Worm (Caenorhabditis elegans): ENCODE results near the gene sfxn-2.

The sfxn-2 gene

ce11 chrX:7994486-7994885 is 36.4 kb upstream of the sfxn-2 start:
- no peak for TF ChIP-seq skn-1 (tag; optimal IDR thresholded peaks at IDR 0.05)

- TF ChIP-seq efl-1 (optimal IDR thresholded peaks at IDR 0.05) (no peak), efl-1 (GFP tag; optimal IDR thresholded peaks at IDR 0.05 in 1 of 2) (peak in 1 of 2 experiments; percentile 33), nhr-11 (tag; optimal IDR thresholded peaks at IDR 0.05) (no peak), pqm-1 (tag; optimal IDR thresholded peaks at IDR 0.05) (no peak), C34B4.2 (tag; optimal IDR thresholded peaks at IDR 0.05) (no peak), tbx-2 (tag; optimal IDR thresholded peaks at IDR 0.05) (no peak), hpl-2 (GFP tag; optimal IDR thresholded peaks at IDR 0.05) (no peak), alr-1 (tag; optimal IDR thresholded peaks at IDR 0.05; ENCODE audit: borderline replicate concordance) (no peak)
Measured at ce11 chrX:7992102-7992501, 34.0 kb upstream of the sfxn-2 start.

- peak; percentile 46 for TF ChIP-seq nhr-71 (tag; optimal IDR thresholded peaks at IDR 0.05)
- no peak for TF ChIP-seq grh-1 (GFP tag; IDR thresholded peaks at IDR 0.05)
- no peak for TF ChIP-seq sup-37 (GFP tag; optimal IDR thresholded peaks at IDR 0.05)
- peak; percentile 60 for TF ChIP-seq tbx-2 (tag; optimal IDR thresholded peaks at IDR 0.05)
- TF ChIP-seq lin-13 (GFP tag; optimal IDR thresholded peaks at IDR 0.05) = no peak
- TF ChIP-seq lin-35 (GFP tag; optimal IDR thresholded peaks at IDR 0.05) = no peak
- TF ChIP-seq xbp-1 (tag; optimal IDR thresholded peaks at IDR 0.05) = no peak
- no peak for TF ChIP-seq nhr-90 (tag; optimal IDR thresholded peaks at IDR 0.05; ENCODE audit: poor library complexity)
- peak; percentile 54 for TF ChIP-seq blmp-1 (tag; optimal IDR thresholded peaks at IDR 0.05)
- TF ChIP-seq C34B4.2 (tag; optimal IDR thresholded peaks at IDR 0.05) = no peak
- TF ChIP-seq C16A3.4 (tag; optimal IDR thresholded peaks at IDR 0.05) = no peak
- no peak for TF ChIP-seq skn-1 (tag; optimal IDR thresholded peaks at IDR 0.05)
Measured at ce11 chrX:7990282-7990681, 32.2 kb upstream of the sfxn-2 start.

DNA sequence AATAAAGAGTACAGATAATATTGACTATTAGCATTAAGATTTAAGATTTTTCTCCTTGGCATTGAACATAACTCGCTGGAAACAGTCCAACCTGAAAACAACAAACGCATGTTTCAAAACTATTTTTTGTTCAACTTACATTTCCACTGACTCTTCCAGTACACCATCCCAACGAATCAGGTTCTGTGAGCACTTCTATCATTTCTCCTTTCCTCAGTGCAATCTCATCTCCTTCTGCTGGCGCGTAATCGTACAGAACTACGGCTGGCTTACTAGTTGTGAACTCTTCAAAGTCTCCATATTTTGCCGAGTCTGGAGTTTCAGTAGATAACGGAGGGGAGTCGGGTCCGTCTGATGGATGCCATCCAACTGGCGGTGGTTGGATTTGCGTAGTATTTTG is 31.1 kb upstream of the sfxn-2 start:
- TF ChIP-seq ama-1 (optimal IDR thresholded peaks at IDR 0.05) (peak; percentile 24), nhr-71 (tag; optimal IDR thresholded peaks at IDR 0.05) (no peak)

- no peak for TF ChIP-seq efl-1 (optimal IDR thresholded peaks at IDR 0.05)
- peak in 1 of 2 experiments; percentile 49 for TF ChIP-seq efl-1 (GFP tag; optimal IDR thresholded peaks at IDR 0.05 in 1 of 2)
- TF ChIP-seq ceh-63 (GFP tag; optimal IDR thresholded peaks at IDR 0.05) = no peak
Measured at ce11 chrX:7988457-7988856, 30.4 kb upstream of the sfxn-2 start.

DNA sequence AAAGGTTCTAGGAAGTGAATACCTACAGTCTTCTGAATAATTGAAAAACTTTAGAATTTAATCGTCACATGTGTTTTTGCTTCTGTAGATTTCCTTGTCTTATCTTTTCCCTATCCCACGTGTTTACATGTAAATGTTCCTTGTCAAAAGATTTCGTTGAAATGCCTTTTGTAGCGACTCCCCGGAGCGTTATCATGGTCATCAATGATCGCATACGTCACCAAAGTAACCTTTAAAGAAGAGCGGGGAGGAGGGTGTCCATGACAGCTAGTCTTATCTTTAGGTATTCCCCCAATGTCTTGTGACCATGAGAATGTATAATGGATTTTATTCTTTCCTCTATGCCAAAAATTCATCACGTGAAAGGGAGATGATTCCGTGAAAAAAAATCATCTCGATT is 28.8 kb upstream of the sfxn-2 start:
- TF ChIP-seq nhr-11 (tag; optimal IDR thresholded peaks at IDR 0.05) = no peak
- TF ChIP-seq efl-3 (GFP tag; optimal IDR thresholded peaks at IDR 0.05) = no peak
- TF ChIP-seq dpl-1 (GFP tag; optimal IDR thresholded peaks at IDR 0.05) = peak in 2 of 3 experiments; percentile 12 to 17
- TF ChIP-seq lin-13 (GFP tag; optimal IDR thresholded peaks at IDR 0.05) = peak; percentile 18
- TF ChIP-seq snpc-4 (tag; optimal IDR thresholded peaks at IDR 0.05) = no peak
- peak; percentile 99 for TF ChIP-seq nhr-85 (tag)
- TF ChIP-seq sup-37 (GFP tag; optimal IDR thresholded peaks at IDR 0.05) = no peak
- peak in 1 of 2 experiments; percentile 19 for TF ChIP-seq efl-1 (optimal IDR thresholded peaks at IDR 0.05)
- no peak for TF ChIP-seq efl-1 (GFP tag; optimal IDR thresholded peaks at IDR 0.05 in 1 of 2)
- no peak for TF ChIP-seq fkh-10 (GFP tag; optimal IDR thresholded peaks at IDR 0.05)
- TF ChIP-seq ceh-63 (GFP tag; optimal IDR thresholded peaks at IDR 0.05) = no peak
- TF ChIP-seq ceh-8 (GFP tag; optimal IDR thresholded peaks at IDR 0.05) = no peak
- no peak for TF ChIP-seq C04F5.9 (tag; optimal IDR thresholded peaks at IDR 0.05)
- TF ChIP-seq egl-27 (tag; optimal IDR thresholded peaks at IDR 0.05) = no peak
- TF ChIP-seq mdl-1 (tag; optimal IDR thresholded peaks at IDR 0.05) = peak in 1 of 2 experiments; percentile 76
- TF ChIP-seq mef-2 (tag; optimal IDR thresholded peaks at IDR 0.05) = no peak
- no peak for TF ChIP-seq alr-1 (tag; optimal IDR thresholded peaks at IDR 0.05; ENCODE audit: borderline replicate concordance)
- peak; percentile 85 for TF ChIP-seq elt-2 (tag; optimal IDR thresholded peaks at IDR 0.05)
- TF ChIP-seq unc-30 (tag; optimal IDR thresholded peaks at IDR 0.05) = no peak
- peak; percentile 52 for TF ChIP-seq xbp-1 (tag; optimal IDR thresholded peaks at IDR 0.05)
- no peak for TF ChIP-seq hlh-4 (tag; optimal IDR thresholded peaks at IDR 0.05)
- TF ChIP-seq pax-3 (tag; optimal IDR thresholded peaks at IDR 0.05) = no peak
- no peak for TF ChIP-seq sptf-1 (tag; optimal IDR thresholded peaks at IDR 0.05)
- no peak for TF ChIP-seq jun-1 (tag; optimal IDR thresholded peaks at IDR 0.05)
- peak; percentile 48 for TF ChIP-seq C16A3.4 (tag; optimal IDR thresholded peaks at IDR 0.05)
- TF ChIP-seq unc-98 (GFP tag; IDR thresholded peaks at IDR 0.05) = no peak
- TF ChIP-seq nhr-19 (GFP tag; conservative IDR thresholded peaks at IDR 0.05) = peak; percentile 80
- no peak for TF ChIP-seq pag-3 (tag; optimal IDR thresholded peaks at IDR 0.05; ENCODE audit: borderline replicate concordance, insufficient read depth)
- TF ChIP-seq vab-15 (tag; optimal IDR thresholded peaks at IDR 0.05) = no peak
- no peak for TF ChIP-seq dsc-1 (tag; optimal IDR thresholded peaks at IDR 0.05)
- no peak for TF ChIP-seq tlp-1 (tag; optimal IDR thresholded peaks at IDR 0.05)
